Worm (Caenorhabditis elegans) whole organism, mixed stage, embryonic: ENCODE measurements around the gene ost-1.

Source experiments
- lin-13 ChIP-seq: fragments of 150-350 bp; optimal IDR thresholded peaks from 2 replicates; lab custom pipeline; 2014; ENCODE audit warnings: missing biosample characterization, missing genetic modification characterization
- nhr-12 ChIP-seq: fragments of 150-350 bp; optimal IDR thresholded peaks from 2 replicates; lab custom pipeline; 2014; ENCODE audit warnings: missing biosample characterization, missing genetic modification characterization
- nhr-76 ChIP-seq: sonication (generic microtip); optimal IDR thresholded peaks from 2 replicates; lab custom pipeline; 2017; ENCODE audit warnings: missing biosample characterization, missing genetic modification characterization
- tbx-8 ChIP-seq: fragments of 200-800 bp; sonication (Bioruptor generic); optimal IDR thresholded peaks from 2 replicates; lab custom pipeline; 2018; ENCODE audit warnings: mild to moderate bottlenecking, missing genetic modification characterization, moderate library complexity, missing compliant biosample characterization
- unc-62 ChIP-seq: fragments of 150-350 bp; optimal IDR thresholded peaks from 2 replicates; lab custom pipeline; 2014; ENCODE audit warnings: missing biosample characterization, missing genetic modification reagents, missing genetic modification characterization

DNA sequence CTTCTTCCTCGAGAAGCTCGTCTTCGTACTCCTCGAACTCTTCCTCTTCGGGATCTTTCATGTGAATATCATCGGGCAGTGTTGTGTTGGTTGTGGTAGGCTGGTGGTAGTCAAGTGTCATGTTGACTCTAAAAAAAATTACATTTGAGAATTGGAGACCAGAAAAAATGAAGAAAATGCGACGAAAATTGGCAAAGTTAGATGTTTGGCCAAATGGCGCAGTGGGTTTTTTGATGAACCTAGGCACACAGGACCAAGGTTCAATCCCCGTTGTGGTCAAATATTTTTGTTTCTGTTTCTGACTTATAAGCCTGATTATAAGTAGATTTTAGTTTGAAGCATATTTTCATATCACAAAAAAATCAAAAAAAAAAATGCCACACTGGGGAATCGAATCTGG, 44.1 kb upstream of the ost-1 start:
- TF ChIP-seq unc-62 (GFP tag; lab: Kevin White, UChicago) (no peak), tbx-8 (GFP tag; lab: Kevin White, UChicago) (no peak), nhr-76 (tag; lab: Kevin White, UChicago) (no peak), nhr-12 (tag; lab: Kevin White, UChicago) (no peak), lin-13 (tag; lab: Kevin White, UChicago) (no peak)
